Worm (Caenorhabditis elegans) whole organism, early embryonic: ENCODE data around the gene rgs-6.

Experiments
- B0310.2 ChIP-seq: sonication (generic microtip); optimal IDR thresholded peaks from 2 replicates; lab custom pipeline; 2016; ENCODE audit warnings: mild to moderate bottlenecking, missing genetic modification characterization, missing compliant biosample characterization
- F13C5.2 ChIP-seq: sonication (generic microtip); optimal IDR thresholded peaks from 2 replicates; lab custom pipeline; 2017; ENCODE audit warnings: mild to moderate bottlenecking, missing genetic modification characterization, inconsistent platforms, missing compliant biosample characterization
- aly-1 ChIP-seq: sonication (generic microtip); optimal IDR thresholded peaks from 2 replicates; lab custom pipeline; 2016; ENCODE audit warnings: missing genetic modification characterization, missing compliant biosample characterization
- ama-1 ChIP-seq: fragments of 150-350 bp; optimal IDR thresholded peaks from 2 replicates; lab custom pipeline; 2014
- ceh-13 ChIP-seq: fragments of 200-800 bp; sonication (Bioruptor generic); optimal IDR thresholded peaks from 2 replicates; lab custom pipeline; 2018; ENCODE audit warnings: mild to moderate bottlenecking, missing genetic modification characterization, missing compliant biosample characterization
- ceh-36 ChIP-seq: sonication (generic microtip); optimal IDR thresholded peaks from 2 replicates; lab custom pipeline; 2016; ENCODE audit warnings: missing genetic modification characterization, inconsistent platforms, missing compliant biosample characterization
- ets-7 ChIP-seq: sonication (generic microtip); optimal IDR thresholded peaks from 2 replicates; lab custom pipeline; 2016; ENCODE audit warnings: missing genotype, missing genetic modification characterization, missing compliant biosample characterization
- flt-1 ChIP-seq: fragments of 200-800 bp; sonication (Bioruptor generic); IDR thresholded peaks from 2 replicates; pipeline ENCODE4 v1.3.6; 2022; ENCODE audit warnings: missing genetic modification characterization, missing compliant biosample characterization
- hmbx-1 ChIP-seq: sonication (generic microtip); optimal IDR thresholded peaks from 2 replicates; lab custom pipeline; 2016; ENCODE audit warnings: mild to moderate bottlenecking, missing genetic modification characterization, missing compliant biosample characterization
- hmg-4 ChIP-seq: fragments of 200-800 bp; sonication (Bioruptor generic); optimal IDR thresholded peaks from 2 replicates; lab custom pipeline; 2018; ENCODE audit warnings: mild to moderate bottlenecking, missing genetic modification characterization, missing compliant biosample characterization
- hnd-1 ChIP-seq: sonication (generic microtip); optimal IDR thresholded peaks from 2 replicates; lab custom pipeline; 2016; ENCODE audit warnings: missing genetic modification characterization, missing compliant biosample characterization
- pes-1 ChIP-seq: fragments of 200-800 bp; sonication (Bioruptor generic); IDR thresholded peaks from 2 replicates; pipeline ENCODE4 v1.3.6; 2022; ENCODE audit warnings: missing genetic modification reagents, missing genetic modification characterization, missing compliant biosample characterization
- sea-1 ChIP-seq: fragments of 200-800 bp; sonication (Bioruptor generic); conservative IDR thresholded peaks from 2 replicates; pipeline ENCODE4 v1.3.6; 2022; ENCODE audit warnings: missing genetic modification characterization, missing compliant biosample characterization
- tbx-11 ChIP-seq: fragments of 200-800 bp; sonication (Bioruptor generic); IDR thresholded peaks from 2 replicates; pipeline ENCODE4 v1.3.6; 2022; ENCODE audit warnings: missing genetic modification characterization, missing compliant biosample characterization
- tbx-37 ChIP-seq: fragments of 200-800 bp; sonication (Bioruptor generic); conservative IDR thresholded peaks from 2 replicates; pipeline ENCODE4 v1.3.6; 2022; ENCODE audit warnings: missing genetic modification reagents, missing genetic modification characterization, missing compliant biosample characterization
- tra-4 ChIP-seq: sonication (generic microtip); optimal IDR thresholded peaks from 2 replicates; lab custom pipeline; 2017; ENCODE audit warnings: missing genetic modification characterization, missing compliant biosample characterization

rgs-6 gene

DNA sequence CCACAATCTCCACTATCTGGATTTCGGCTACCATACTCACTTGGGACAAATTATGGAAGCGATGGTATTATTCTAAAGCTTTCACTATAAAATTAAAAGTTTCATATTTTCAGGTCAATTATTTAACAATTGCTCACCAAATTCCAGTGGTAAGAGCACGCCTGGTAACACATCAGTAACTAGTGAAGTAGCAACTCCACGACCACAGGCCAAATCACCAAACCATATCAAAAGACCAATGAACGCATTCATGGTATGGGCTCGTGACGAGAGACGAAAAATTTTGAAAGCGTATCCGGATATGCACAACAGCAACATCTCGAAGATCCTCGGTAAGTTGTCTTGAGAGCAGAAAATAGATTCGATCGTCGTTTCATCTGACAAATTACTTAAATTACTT lies 61.0 kb downstream of the rgs-6 start:
- no peak for TF ChIP-seq F13C5.2 (tag; lab: Kevin White, UChicago)
- TF ChIP-seq aly-1 (tag; lab: Kevin White, UChicago) = no peak
- no peak for TF ChIP-seq pes-1 (GFP tag; lab: Robert Waterston, UW)
- no peak for TF ChIP-seq ceh-13 (GFP tag; lab: Kevin White, UChicago)
- TF ChIP-seq sea-1 (GFP tag; lab: Robert Waterston, UW) = no peak
- TF ChIP-seq hmg-4 (GFP tag; lab: Kevin White, UChicago) = no peak
- no peak for TF ChIP-seq flt-1
- no peak for TF ChIP-seq ama-1 (lab: Kevin White, UChicago)
- TF ChIP-seq tra-4 (tag; lab: Kevin White, UChicago) = no peak
- TF ChIP-seq hnd-1 = no peak
- TF ChIP-seq B0310.2 (tag; lab: Kevin White, UChicago) = no peak
- no peak for TF ChIP-seq hmbx-1 (tag; lab: Kevin White, UChicago)
- no peak for TF ChIP-seq tbx-37 (GFP tag; lab: Robert Waterston, UW)
- TF ChIP-seq ceh-36 = no peak
- no peak for TF ChIP-seq ets-7 (tag; lab: Kevin White, UChicago)

DNA sequence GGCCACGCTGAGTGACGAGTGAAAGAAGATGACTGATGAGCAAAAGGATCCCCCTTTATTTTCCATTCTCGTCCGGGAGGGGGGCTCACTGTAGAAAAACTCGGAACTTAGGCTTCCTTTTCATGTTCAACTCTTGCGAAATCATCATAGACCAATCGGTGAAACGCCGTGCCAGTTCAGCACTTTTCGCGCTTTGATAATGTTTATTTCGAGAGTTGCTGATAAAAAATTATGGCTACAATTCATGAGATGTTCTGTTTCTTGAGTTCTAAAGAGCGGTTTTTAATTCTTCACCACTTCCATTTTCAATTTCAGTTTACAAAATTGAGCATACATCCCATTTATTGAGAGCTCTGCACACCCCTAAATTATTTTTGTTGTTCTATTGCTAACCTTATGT lies 62.7 kb downstream of the rgs-6 start:
- no peak for TF ChIP-seq hmg-4 (GFP tag; lab: Kevin White, UChicago)
- TF ChIP-seq hmbx-1 (tag; lab: Kevin White, UChicago) = no peak
- no peak for TF ChIP-seq ceh-36
- no peak for TF ChIP-seq hnd-1
- no peak for TF ChIP-seq flt-1
- TF ChIP-seq ets-7 (tag; lab: Kevin White, UChicago) = no peak
- TF ChIP-seq B0310.2 (tag; lab: Kevin White, UChicago) = no peak
- no peak for TF ChIP-seq sea-1 (GFP tag; lab: Robert Waterston, UW)
- no peak for TF ChIP-seq tbx-11 (GFP tag; lab: Robert Waterston, UW)
- no peak for TF ChIP-seq ama-1 (lab: Kevin White, UChicago)
- no peak for TF ChIP-seq pes-1 (GFP tag; lab: Robert Waterston, UW)
